Worm (Caenorhabditis elegans) whole organism, young adult: ENCODE results near the gene T10C6.16.

Experiments
- F37B4.10 ChIP-seq: fragments of 200-800 bp; sonication (Bioruptor generic); IDR thresholded peaks from 2 replicates; pipeline ENCODE4 v1.3.6; 2022; ENCODE audit warnings: missing genetic modification characterization, missing compliant biosample characterization
- athp-1 ChIP-seq: sonication (generic microtip); optimal IDR thresholded peaks from 2 replicates; lab custom pipeline; 2017; ENCODE audit warnings: mild to moderate bottlenecking, missing genetic modification characterization, missing compliant biosample characterization
- ccch-3 ChIP-seq: fragments of 200-800 bp; sonication (Bioruptor generic); optimal IDR thresholded peaks from 2 replicates; lab custom pipeline; 2018; ENCODE audit warnings: mild to moderate bottlenecking, missing genetic modification characterization, missing compliant biosample characterization
- ceh-79 ChIP-seq: sonication (generic microtip); optimal IDR thresholded peaks from 2 replicates; lab custom pipeline; 2017; ENCODE audit warnings: mild to moderate bottlenecking, missing genetic modification characterization, missing compliant biosample characterization
- egl-44 ChIP-seq: fragments of 200-800 bp; sonication (Bioruptor generic); IDR thresholded peaks from 2 replicates; pipeline ENCODE4 v1.3.6; 2022; ENCODE audit warnings: missing genetic modification reagents, missing genetic modification characterization, missing compliant biosample characterization
- ekl-4 ChIP-seq: fragments of 200-800 bp; sonication (Bioruptor generic); IDR thresholded peaks from 2 replicates; pipeline ENCODE4 v1.3.6; 2022; ENCODE audit warnings: missing genetic modification reagents, missing genetic modification characterization, missing compliant biosample characterization
- nfya-1 ChIP-seq: sonication (generic microtip); optimal IDR thresholded peaks from 2 replicates; lab custom pipeline; 2017; ENCODE audit warnings: antibody characterized with exemption, missing compliant biosample characterization, missing genetic modification characterization, borderline replicate concordance; ENCODE audit not compliant: insufficient read depth
- nhr-27 ChIP-seq: fragments of 200-800 bp; sonication (Bioruptor generic); optimal IDR thresholded peaks from 2 replicates; lab custom pipeline; 2018; ENCODE audit warnings: mild to moderate bottlenecking, missing genetic modification characterization, moderate library complexity, missing compliant biosample characterization
- snpc-1.3 ChIP-seq: sonication (generic microtip); optimal IDR thresholded peaks from 2 replicates; lab custom pipeline; 2017; ENCODE audit warnings: missing genetic modification characterization, mild to moderate bottlenecking, missing compliant biosample characterization, antibody characterized with exemption, moderate library complexity, missing genotype, missing genetic modification reagents; ENCODE audit not compliant: insufficient read depth
- unc-130 ChIP-seq: sonication (generic microtip); optimal IDR thresholded peaks from 2 replicates; lab custom pipeline; 2016; ENCODE audit warnings: missing genetic modification reagents, missing genetic modification characterization, missing compliant biosample characterization
- ztf-28 ChIP-seq: fragments of 200-800 bp; sonication (Bioruptor generic); IDR thresholded peaks from 2 replicates; pipeline ENCODE4 v1.3.6; 2022; ENCODE audit warnings: missing genetic modification reagents, missing genetic modification characterization, missing compliant biosample characterization

DNA sequence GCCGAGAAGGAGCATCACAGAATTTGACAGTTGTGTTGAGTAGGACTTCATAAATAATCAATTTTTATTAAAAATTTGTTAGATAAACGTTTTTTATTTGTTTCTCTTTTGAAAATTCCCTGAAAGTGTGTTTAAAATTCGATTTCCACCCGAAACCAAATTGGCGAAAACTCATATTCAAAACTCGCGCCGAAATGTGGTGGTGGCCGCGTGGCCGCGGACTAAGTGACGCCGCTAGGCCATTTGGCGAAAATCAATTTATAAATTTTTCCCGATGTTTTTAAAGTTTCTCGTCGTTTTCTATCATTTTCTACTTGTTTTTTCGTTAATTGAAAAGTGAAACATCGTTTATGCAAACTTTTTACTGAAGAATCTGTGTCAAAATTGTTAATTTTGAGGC is 10.2 kb downstream of the T10C6.16 start:
- TF ChIP-seq ekl-4 (GFP tag; lab: Robert Waterston, UW): no peak
- TF ChIP-seq ztf-28: no peak
- no peak for TF ChIP-seq unc-130 (GFP tag; lab: Kevin White, UChicago)
- no peak for TF ChIP-seq athp-1 (tag; lab: Kevin White, UChicago)
- TF ChIP-seq ccch-3: no peak
- no peak for TF ChIP-seq F37B4.10 (GFP tag; lab: Robert Waterston, UW)
- 0 out of 2 replicates have a peak, but pooled peaks have one; percentile 25 for TF ChIP-seq egl-44
- no peak for TF ChIP-seq nhr-27 (tag; lab: Kevin White, UChicago)
- TF ChIP-seq snpc-1.3 (tag; lab: Kevin White, UChicago): no peak
- no peak for TF ChIP-seq nfya-1 (tag; lab: Kevin White, UChicago)
- TF ChIP-seq ceh-79 (tag; lab: Kevin White, UChicago): no peak
